Fruit fly (Drosophila melanogaster): ENCODE data around the gene Cdlc2.

- TF ChIP-seq rn (GFP tag; IDR thresholded peaks at IDR 0.05) (no peak), D1 (tag; optimal IDR thresholded peaks at IDR 0.05) (no peak), CG14655 (GFP tag; optimal IDR thresholded peaks at IDR 0.05) (no peak)
These were observed 11.6 kb downstream of the Cdlc2 start, which contains the start of gene CG5565 for dm6 chr2L:1355824-1356223.

Data from whole organism, pupa.